Worm (Caenorhabditis elegans): Measurements from ENCODE around the gene srsx-3.

Gene srsx-3

DNA sequence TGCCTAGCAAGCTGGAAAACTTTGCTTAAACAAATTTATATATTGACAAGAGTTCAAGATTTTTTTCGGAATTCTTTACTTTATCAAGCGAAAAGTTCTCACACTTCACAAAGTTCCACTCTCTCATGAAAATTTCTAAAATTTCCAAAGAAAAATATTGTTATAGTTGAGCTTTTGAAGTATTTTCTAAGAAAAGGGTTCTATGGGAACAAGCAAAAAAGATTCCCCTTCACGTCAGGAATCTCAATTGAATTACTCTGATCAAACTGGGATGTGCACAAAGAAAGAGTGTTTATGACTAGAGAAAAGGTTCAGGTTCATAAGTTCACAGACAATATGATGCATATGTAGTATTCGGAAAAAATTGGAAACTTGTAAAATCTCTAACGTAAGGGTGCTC, 32.7 kb downstream of the srsx-3 start:
- TF ChIP-seq F55B11.4 (tag; optimal IDR thresholded peaks at IDR 0.05; ENCODE audit: borderline replicate concordance, insufficient read depth) (no peak), dox-1 (GFP tag; IDR thresholded peaks at IDR 0.05) (no peak), lin-26 (GFP tag; IDR thresholded peaks at IDR 0.05) (no peak), hsf-1 (GFP tag; IDR thresholded peaks at IDR 0.05) (no peak), sdz-38 (tag; optimal IDR thresholded peaks at IDR 0.05) (no peak), ztf-26 (tag; optimal IDR thresholded peaks at IDR 0.05) (no peak), F37B4.10 (GFP tag; IDR thresholded peaks at IDR 0.05) (no peak), mel-28 (tag; optimal IDR thresholded peaks at IDR 0.05; ENCODE audit: borderline replicate concordance) (no peak)

DNA sequence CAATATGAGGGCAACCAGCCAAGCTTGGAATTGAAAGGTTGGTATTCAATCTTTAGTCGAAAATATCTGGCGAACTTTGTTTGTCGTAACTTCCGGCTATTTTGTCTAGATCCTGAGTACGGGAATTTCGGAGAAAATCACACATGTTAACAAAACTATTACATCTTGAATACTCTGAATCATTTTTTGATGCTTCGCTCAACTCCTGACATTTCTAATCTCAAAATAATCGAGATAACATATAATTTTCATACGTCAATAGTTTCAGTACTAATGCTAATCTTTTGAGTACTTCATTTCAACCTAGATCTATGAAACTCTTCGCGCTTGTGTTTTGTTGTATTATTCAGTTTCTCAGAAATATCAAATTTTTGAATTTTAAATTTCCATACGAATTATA, 35.8 kb downstream of the srsx-3 start:
- no peak for TF ChIP-seq ceh-40 (GFP tag; IDR thresholded peaks at IDR 0.05)
- no peak for TF ChIP-seq atf-7 (tag; optimal IDR thresholded peaks at IDR 0.05)
- no peak for TF ChIP-seq die-1 (tag; optimal IDR thresholded peaks at IDR 0.05)
- no peak for TF ChIP-seq sdz-38 (tag; optimal IDR thresholded peaks at IDR 0.05)
- TF ChIP-seq C06A6.2 (GFP tag; conservative IDR thresholded peaks at IDR 0.05) = no peak
- no peak for TF ChIP-seq attf-6 (GFP tag; IDR thresholded peaks at IDR 0.05)
- no peak for TF ChIP-seq pha-4 (tag; optimal IDR thresholded peaks at IDR 0.05)
- no peak for TF ChIP-seq nhr-90 (tag; optimal IDR thresholded peaks at IDR 0.05)
- TF ChIP-seq attf-3 (GFP tag; conservative IDR thresholded peaks at IDR 0.05) = no peak
- TF ChIP-seq zfh-2 (GFP tag; conservative IDR thresholded peaks at IDR 0.05) = no peak
- no peak for TF ChIP-seq ekl-4 (GFP tag; IDR thresholded peaks at IDR 0.05)
- no peak for TF ChIP-seq snpc-1.3 (tag; optimal IDR thresholded peaks at IDR 0.05; ENCODE audit: insufficient read depth)
- no peak for TF ChIP-seq Y67H2A.10 (GFP tag; conservative IDR thresholded peaks at IDR 0.05)
- TF ChIP-seq ztf-6 (GFP tag; IDR thresholded peaks at IDR 0.05) = no peak
- no peak for TF ChIP-seq bed-1 (GFP tag; IDR thresholded peaks at IDR 0.05)
- no peak for TF ChIP-seq madf-10 (tag; optimal IDR thresholded peaks at IDR 0.05)
- TF ChIP-seq lin-40 (tag; optimal IDR thresholded peaks at IDR 0.05) = no peak
- no peak for TF ChIP-seq let-526 (GFP tag; IDR thresholded peaks at IDR 0.05)

DNA sequence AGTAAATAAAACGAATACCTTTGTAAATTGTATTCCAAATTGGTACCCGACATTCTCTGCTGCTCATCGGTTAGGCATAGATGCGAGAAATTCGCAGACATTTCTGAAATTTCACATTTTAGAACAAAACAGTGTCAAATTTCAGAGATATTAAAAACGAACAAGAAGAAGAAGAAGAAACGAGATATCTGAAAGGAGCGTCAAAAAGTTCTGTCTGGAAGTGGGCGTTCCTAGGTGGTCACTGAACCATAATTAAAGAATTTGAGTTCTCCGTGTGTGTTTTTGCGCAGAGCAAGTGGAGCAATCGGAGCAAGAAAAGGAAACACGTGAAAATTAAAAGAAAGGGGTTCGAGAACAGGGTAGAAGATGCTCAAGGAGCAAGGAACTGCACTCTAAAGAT, 37.3 kb downstream of the srsx-3 start, which contains the start of gene F40A3.7:
Gene F40A3.7 (minus strand): TSS at position 101 of the 400 bp plus-strand sequence.
- TF ChIP-seq ceh-79 (tag; optimal IDR thresholded peaks at IDR 0.05) (no peak), tbx-9 (tag; optimal IDR thresholded peaks at IDR 0.05; ENCODE audit: borderline replicate concordance) (no peak), zim-3 (tag; optimal IDR thresholded peaks at IDR 0.05) (no peak), hsf-1 (GFP tag; IDR thresholded peaks at IDR 0.05) (no peak), Y95B8A.8 (GFP tag; IDR thresholded peaks at IDR 0.05) (no peak), madf-3 (GFP tag; IDR thresholded peaks at IDR 0.05) (no peak), B0019.2 (GFP tag; conservative IDR thresholded peaks at IDR 0.05) (no peak), ceh-91 (GFP tag; IDR thresholded peaks at IDR 0.05) (no peak), F55B11.4 (tag; optimal IDR thresholded peaks at IDR 0.05; ENCODE audit: borderline replicate concordance, insufficient read depth) (no peak), B0261.1 (tag; optimal IDR thresholded peaks at IDR 0.05) (no peak), snpc-1.3 (tag; optimal IDR thresholded peaks at IDR 0.05; ENCODE audit: insufficient read depth) (no peak), aptf-3 (GFP tag; IDR thresholded peaks at IDR 0.05) (no peak), rec-8 (tag; optimal IDR thresholded peaks at IDR 0.05) (no peak), ztf-3 (GFP tag; optimal IDR thresholded peaks at IDR 0.05) (no peak)
